Worm (Caenorhabditis elegans) whole organism, L3 larva: Measurements from ENCODE around the gene ugt-64.

Experiments used
- ZK546.5 ChIP-seq: sonication (generic microtip); optimal IDR thresholded peaks from 2 replicates; lab custom pipeline; 2017; ENCODE audit warnings: missing biosample characterization, missing genetic modification characterization
- aly-2 ChIP-seq: fragments of 150-350 bp; optimal IDR thresholded peaks from 2 replicates; lab custom pipeline; 2014; ENCODE audit warnings: missing biosample characterization, missing genetic modification characterization
- ceh-28 ChIP-seq: fragments of 150-350 bp; optimal IDR thresholded peaks from 2 replicates; lab custom pipeline; 2014; ENCODE audit warnings: missing biosample characterization, missing genetic modification reagents, missing genetic modification characterization
- ceh-82 ChIP-seq: fragments of 150-350 bp; optimal IDR thresholded peaks from 2 replicates; lab custom pipeline; 2014; ENCODE audit warnings: missing biosample characterization, missing genetic modification characterization
- egl-27 ChIP-seq: sonication (generic microtip); optimal IDR thresholded peaks from 4 replicates; lab custom pipeline; 2017; ENCODE audit warnings: missing biosample characterization, missing genetic modification reagents, missing genetic modification characterization
- egl-5 ChIP-seq: fragments of 150-350 bp; optimal IDR thresholded peaks from 2 replicates; lab custom pipeline; 2017; ENCODE audit warnings: missing biosample characterization, missing genetic modification reagents, missing genetic modification characterization, inconsistent platforms
- elt-2 ChIP-seq: sonication (generic microtip); optimal IDR thresholded peaks from 2 replicates; lab custom pipeline; 2016; ENCODE audit warnings: missing genetic modification reagents, mild to moderate bottlenecking, missing genetic modification characterization, missing compliant biosample characterization
- eor-1 ChIP-seq, 2 experiments: fragments of 150-350 bp; optimal IDR thresholded peaks; 2 replicates each; lab custom pipeline; 2014 to 2018; ENCODE audit warnings: missing biosample characterization in 2 of 2, missing genetic modification characterization in 2 of 2
- fkh-10 ChIP-seq: sonication (generic microtip); optimal IDR thresholded peaks from 2 replicates; lab custom pipeline; 2017; ENCODE audit warnings: missing biosample characterization, missing genetic modification reagents, missing genetic modification characterization
- fkh-2 ChIP-seq: fragments of 150-350 bp; optimal IDR thresholded peaks from 2 replicates; lab custom pipeline; 2014; ENCODE audit warnings: missing biosample characterization, missing genetic modification reagents, missing genetic modification characterization
- fos-1 ChIP-seq: fragments of 150-350 bp; optimal IDR thresholded peaks from 2 replicates; lab custom pipeline; 2014; ENCODE audit warnings: missing biosample characterization, missing genetic modification characterization
- jun-1 ChIP-seq: fragments of 150-350 bp; optimal IDR thresholded peaks from 2 replicates; lab custom pipeline; 2014; ENCODE audit warnings: missing biosample characterization, missing genetic modification reagents, missing genetic modification characterization
- lin-15B ChIP-seq: fragments of 150-350 bp; optimal IDR thresholded peaks from 2 replicates; lab custom pipeline; 2014; ENCODE audit warnings: missing biosample characterization, missing genetic modification characterization
- lsy-12 ChIP-seq: sonication (generic microtip); optimal IDR thresholded peaks from 2 replicates; lab custom pipeline; 2016; ENCODE audit warnings: mild to moderate bottlenecking, missing genetic modification characterization, missing compliant biosample characterization
- mdl-1 ChIP-seq: fragments of 150-350 bp; optimal IDR thresholded peaks from 2 replicates; lab custom pipeline; 2014; ENCODE audit warnings: missing biosample characterization, missing genetic modification characterization
- mml-1 ChIP-seq: fragments of 150-350 bp; sonication (generic microtip); optimal IDR thresholded peaks from 3 replicates; lab custom pipeline; 2014; ENCODE audit warnings: missing biosample characterization, missing genetic modification characterization
- nhr-11 ChIP-seq: fragments of 150-350 bp; optimal IDR thresholded peaks from 2 replicates; lab custom pipeline; 2014; ENCODE audit warnings: missing biosample characterization, missing genetic modification characterization
- nhr-12 ChIP-seq: fragments of 150-350 bp; optimal IDR thresholded peaks from 2 replicates; lab custom pipeline; 2014; ENCODE audit warnings: missing biosample characterization, missing genetic modification characterization
- nhr-23 ChIP-seq: fragments of 150-350 bp; optimal IDR thresholded peaks from 2 replicates; lab custom pipeline; 2014; ENCODE audit warnings: missing biosample characterization, missing genetic modification reagents, missing genetic modification characterization
- nhr-237 ChIP-seq: fragments of 150-350 bp; optimal IDR thresholded peaks from 2 replicates; lab custom pipeline; 2014; ENCODE audit warnings: missing biosample characterization, missing genetic modification characterization
- nhr-25 ChIP-seq: sonication (generic microtip); optimal IDR thresholded peaks from 2 replicates; lab custom pipeline; 2017; ENCODE audit warnings: missing biosample characterization, missing genetic modification characterization
- nhr-28 ChIP-seq: fragments of 150-350 bp; optimal IDR thresholded peaks from 2 replicates; lab custom pipeline; 2014; ENCODE audit warnings: missing biosample characterization, missing genetic modification characterization
- nhr-43 ChIP-seq: sonication (generic microtip); optimal IDR thresholded peaks from 2 replicates; lab custom pipeline; 2016; ENCODE audit warnings: mild to moderate bottlenecking, missing genetic modification characterization, missing compliant biosample characterization; ENCODE audit not compliant: poor library complexity, severe bottlenecking
- nhr-67 ChIP-seq: fragments of 150-350 bp; optimal IDR thresholded peaks from 2 replicates; lab custom pipeline; 2014; ENCODE audit warnings: missing biosample characterization, missing genetic modification characterization
- nhr-76 ChIP-seq: fragments of 150-350 bp; sonication (generic microtip); optimal IDR thresholded peaks from 5 replicates; lab custom pipeline; 2014; ENCODE audit warnings: missing biosample characterization, missing genetic modification characterization
- nhr-77 ChIP-seq: fragments of 150-350 bp; optimal IDR thresholded peaks from 2 replicates; lab custom pipeline; 2014; ENCODE audit warnings: missing biosample characterization, missing genetic modification characterization
- pha-4 ChIP-seq: fragments of 150-350 bp; optimal IDR thresholded peaks from 2 replicates; lab custom pipeline; 2014; ENCODE audit warnings: missing biosample characterization, missing genetic modification reagents, missing genetic modification characterization
- pqm-1 ChIP-seq: fragments of 150-350 bp; optimal IDR thresholded peaks from 2 replicates; lab custom pipeline; 2017; ENCODE audit warnings: missing biosample characterization, missing genetic modification characterization, inconsistent platforms
- skn-1 ChIP-seq: fragments of 150-350 bp; optimal IDR thresholded peaks from 2 replicates; lab custom pipeline; 2014; ENCODE audit warnings: missing biosample characterization, missing genetic modification characterization
- snpc-4 ChIP-seq: fragments of 150-350 bp; optimal IDR thresholded peaks from 2 replicates; lab custom pipeline; 2014; ENCODE audit warnings: missing biosample characterization, missing genetic modification characterization
- tbx-2 ChIP-seq: sonication (generic microtip); optimal IDR thresholded peaks from 2 replicates; lab custom pipeline; 2016; ENCODE audit warnings: mild to moderate bottlenecking, missing genetic modification characterization, missing compliant biosample characterization
- unc-62 ChIP-seq: fragments of 150-350 bp; sonication (generic microtip); optimal IDR thresholded peaks from 4 replicates; lab custom pipeline; 2014; ENCODE audit warnings: missing biosample characterization, missing genetic modification reagents, missing genetic modification characterization
- zag-1 ChIP-seq: fragments of 150-350 bp; optimal IDR thresholded peaks from 2 replicates; lab custom pipeline; 2014; ENCODE audit warnings: missing biosample characterization, missing genetic modification characterization
- ztf-11 ChIP-seq: fragments of 150-350 bp; optimal IDR thresholded peaks from 2 replicates; lab custom pipeline; 2014; ENCODE audit warnings: missing biosample characterization, missing genetic modification characterization
- ztf-4 ChIP-seq: fragments of 150-350 bp; optimal IDR thresholded peaks from 2 replicates; lab custom pipeline; 2014; ENCODE audit warnings: missing biosample characterization, missing genetic modification characterization

The ugt-64 gene

ce11 chrV:3468436-3468835 is 37.7 kb downstream of the ugt-64 start, which contains the start of gene gst-33:
Gene gst-33 (minus strand): TSS chrV:3468562.
- peak; percentile 67 for TF ChIP-seq pqm-1
- no peak for TF ChIP-seq lsy-12 (tag; lab: Kevin White, UChicago)
- TF ChIP-seq lin-15B (tag; lab: Kevin White, UChicago) = no peak
- no peak for TF ChIP-seq mdl-1 (tag; lab: Kevin White, UChicago)
- no peak for TF ChIP-seq fos-1
- no peak for TF ChIP-seq pha-4 (tag; lab: Kevin White, UChicago)
- peak; percentile 18 for TF ChIP-seq nhr-43
- peak; percentile 4 for TF ChIP-seq ceh-28 (tag; lab: Kevin White, UChicago)
- no peak for TF ChIP-seq nhr-11 (tag; lab: Kevin White, UChicago)
- TF ChIP-seq snpc-4 = no peak
- TF ChIP-seq nhr-237 (tag; lab: Kevin White, UChicago) = no peak
- TF ChIP-seq nhr-12 = no peak
- no peak for TF ChIP-seq ZK546.5 (tag; lab: Kevin White, UChicago)
- no peak for TF ChIP-seq egl-5 (tag; lab: Kevin White, UChicago)
- no peak for TF ChIP-seq nhr-23
- no peak for TF ChIP-seq nhr-76 (tag; lab: Kevin White, UChicago)
- TF ChIP-seq ztf-11 (tag; lab: Kevin White, UChicago) = no peak
- peak; percentile 63 for TF ChIP-seq elt-2 (tag; lab: Kevin White, UChicago)
- TF ChIP-seq eor-1 (tag; optimal IDR thresholded peaks at IDR 0.05; lab: Kevin White, UChicago) = no peak
- TF ChIP-seq skn-1 (tag; lab: Kevin White, UChicago) = no peak
- TF ChIP-seq nhr-77 (tag; lab: Kevin White, UChicago) = no peak
- no peak for TF ChIP-seq mml-1 (tag; lab: Kevin White, UChicago)
- TF ChIP-seq tbx-2 (tag; lab: Kevin White, UChicago) = no peak

- no peak for TF ChIP-seq lin-15B (tag; lab: Kevin White, UChicago)
- TF ChIP-seq nhr-25 (tag; lab: Kevin White, UChicago) = no peak
- TF ChIP-seq nhr-28 (tag; lab: Kevin White, UChicago) = no peak
- no peak for TF ChIP-seq aly-2 (tag; lab: Kevin White, UChicago)
- TF ChIP-seq fkh-10 (GFP tag; lab: Kevin White, UChicago) = no peak
- TF ChIP-seq mml-1 (tag; lab: Kevin White, UChicago) = no peak
- no peak for TF ChIP-seq nhr-23
Observed at ce11 chrV:3464897-3465296, 41.3 kb downstream of the ugt-64 start.

- TF ChIP-seq ceh-82 (tag; lab: Kevin White, UChicago) (no peak), lin-15B (tag; lab: Kevin White, UChicago) (no peak)
Observed at ce11 chrV:3463514-3463913, 42.6 kb downstream of the ugt-64 start, which contains the start of gene slc-28.1. Gene slc-28.1 (plus strand): TSS chrV:3463814.

- TF ChIP-seq pha-4 (tag; lab: Kevin White, UChicago) (no peak), jun-1 (tag; lab: Kevin White, UChicago) (no peak), fos-1 (no peak), snpc-4 (no peak), zag-1 (tag; lab: Kevin White, UChicago) (no peak), nhr-77 (tag; lab: Kevin White, UChicago) (no peak), nhr-12 (no peak), pqm-1 (no peak), egl-27 (tag; lab: Kevin White, UChicago) (no peak), lin-15B (tag; lab: Kevin White, UChicago) (no peak), nhr-67 (tag; lab: Kevin White, UChicago) (no peak), fkh-2 (tag; lab: Kevin White, UChicago) (no peak), egl-5 (tag; lab: Kevin White, UChicago) (no peak), unc-62 (no peak), fkh-10 (GFP tag; lab: Kevin White, UChicago) (no peak), aly-2 (tag; lab: Kevin White, UChicago) (no peak), lsy-12 (tag; lab: Kevin White, UChicago) (no peak), ceh-82 (tag; lab: Kevin White, UChicago) (no peak), ztf-4 (tag; lab: Kevin White, UChicago) (no peak)
- TF ChIP-seq, all 47 proteins: peak for 0
Observed at ce11 chrV:3459919-3460318, 46.2 kb downstream of the ugt-64 start, which contains the start of gene slc-28.2. Gene slc-28.2 (plus strand): TSS chrV:3460219.
